Fruit fly (Drosophila melanogaster) whole organism, embryonic: ENCODE results near the gene CG16953.

Experiments used
- Atf-2 ChIP-seq: fragments of 200-800 bp; sonication (Bioruptor generic); optimal IDR thresholded peaks from 2 replicates; lab custom pipeline; 2016; ENCODE audit warnings: missing biosample characterization, missing genetic modification characterization
- Bteb2 ChIP-seq: fragments of 200-800 bp; sonication (Bioruptor generic); optimal IDR thresholded peaks from 2 replicates; lab custom pipeline; 2016; ENCODE audit warnings: missing biosample characterization, missing genetic modification characterization
- CG11695 ChIP-seq: fragments of 200-800 bp; sonication (Bioruptor generic); IDR thresholded peaks from 3 replicates; pipeline ENCODE4 v1.3.6; 2022; ENCODE audit warnings: missing biosample characterization, missing genetic modification characterization
- CG12769 ChIP-seq: fragments of 200-800 bp; sonication (Bioruptor generic); optimal IDR thresholded peaks from 2 replicates; lab custom pipeline; 2019; ENCODE audit warnings: missing biosample characterization, mild to moderate bottlenecking, missing genetic modification characterization, moderate library complexity
- CG14667 ChIP-seq: fragments of 200-800 bp; sonication (Bioruptor generic); IDR thresholded peaks from 2 replicates; pipeline ENCODE4 v1.3.6; 2022; ENCODE audit warnings: missing biosample characterization, missing genetic modification characterization
- CG1529 ChIP-seq: fragments of 200-800 bp; sonication (Bioruptor generic); optimal IDR thresholded peaks from 3 replicates; lab custom pipeline; 2018; ENCODE audit warnings: missing biosample characterization, missing genetic modification characterization
- CG16813 ChIP-seq: fragments of 200-800 bp; sonication (Bioruptor generic); IDR thresholded peaks from 3 replicates; pipeline ENCODE4 v1.3.6; 2022; ENCODE audit warnings: missing biosample characterization, missing genetic modification characterization; ENCODE audit not compliant: partially characterized antibody
- CG17361 ChIP-seq: fragments of 200-800 bp; sonication (Bioruptor generic); IDR thresholded peaks from 3 replicates; pipeline ENCODE4 v1.3.6; 2022; ENCODE audit warnings: missing biosample characterization, missing genetic modification characterization
- CG17612 ChIP-seq: fragments of 200-800 bp; sonication (Bioruptor generic); IDR thresholded peaks from 2 replicates; pipeline ENCODE4 v1.3.6; 2022; ENCODE audit warnings: missing biosample characterization, missing genetic modification characterization
- CG18476 ChIP-seq: fragments of 200-800 bp; sonication (Bioruptor generic); optimal IDR thresholded peaks from 2 replicates; lab custom pipeline; 2016; ENCODE audit warnings: missing biosample characterization, mild to moderate bottlenecking, missing genetic modification characterization
- CG2199 ChIP-seq: fragments of 200-800 bp; sonication (Bioruptor generic); IDR thresholded peaks from 3 replicates; pipeline ENCODE4 v1.3.6; 2022; ENCODE audit warnings: missing biosample characterization, missing genetic modification characterization
- CG3995 ChIP-seq: fragments of 200-800 bp; sonication (Bioruptor generic); optimal IDR thresholded peaks from 3 replicates; lab custom pipeline; 2016; ENCODE audit warnings: missing biosample characterization, missing genetic modification characterization
- CG4820 ChIP-seq: fragments of 200-800 bp; sonication (Bioruptor generic); optimal IDR thresholded peaks from 3 replicates; lab custom pipeline; 2016; ENCODE audit warnings: missing biosample characterization, missing genetic modification characterization
- CG5180 ChIP-seq: fragments of 200-800 bp; sonication (Bioruptor generic); optimal IDR thresholded peaks from 3 replicates; lab custom pipeline; 2017; ENCODE audit warnings: missing biosample characterization, missing genetic modification characterization, mild to moderate bottlenecking, moderate library complexity, missing genetic modification reagents
- CG6654 ChIP-seq: fragments of 200-800 bp; sonication (Bioruptor generic); optimal IDR thresholded peaks from 2 replicates; lab custom pipeline; 2017; ENCODE audit warnings: missing biosample characterization, mild to moderate bottlenecking, missing genetic modification characterization
- CG6813 ChIP-seq: fragments of 200-800 bp; sonication (Bioruptor generic); optimal IDR thresholded peaks from 2 replicates; lab custom pipeline; 2017; ENCODE audit warnings: missing biosample characterization, missing genetic modification characterization, mild to moderate bottlenecking, moderate library complexity, missing genetic modification reagents
- CG7357 ChIP-seq: fragments of 200-800 bp; sonication (Bioruptor generic); IDR thresholded peaks from 3 replicates; pipeline ENCODE4 v1.3.6; 2022; ENCODE audit warnings: missing biosample characterization, missing genetic modification characterization
- CG8281 ChIP-seq: fragments of 200-800 bp; sonication (Bioruptor generic); optimal IDR thresholded peaks from 2 replicates; lab custom pipeline; 2018; ENCODE audit warnings: missing biosample characterization, mild to moderate bottlenecking, missing genetic modification characterization, moderate library complexity
- CG9727 ChIP-seq: fragments of 200-800 bp; sonication (Bioruptor generic); optimal IDR thresholded peaks from 3 replicates; lab custom pipeline; 2017; ENCODE audit warnings: missing biosample characterization, mild to moderate bottlenecking, missing genetic modification characterization
- Dad ChIP-seq: fragments of 200-800 bp; sonication (Bioruptor generic); optimal IDR thresholded peaks from 3 replicates; lab custom pipeline; 2016; ENCODE audit warnings: missing biosample characterization, missing genetic modification characterization
- Dll ChIP-seq: fragments of 200-800 bp; sonication (Bioruptor generic); IDR thresholded peaks from 4 replicates; pipeline ENCODE4 v1.3.6; 2022; ENCODE audit warnings: missing biosample characterization, missing genetic modification characterization; ENCODE audit not compliant: partially characterized antibody
- HHEX ChIP-seq: fragments of 200-800 bp; sonication (Bioruptor generic); optimal IDR thresholded peaks from 3 replicates; lab custom pipeline; 2017; ENCODE audit warnings: missing biosample characterization, mild to moderate bottlenecking, missing genetic modification characterization, missing genetic modification reagents
- MESR4 ChIP-seq: fragments of 200-800 bp; sonication (Bioruptor generic); optimal IDR thresholded peaks from 2 replicates; lab custom pipeline; 2018; ENCODE audit warnings: missing biosample characterization, mild to moderate bottlenecking, missing genetic modification characterization, moderate library complexity
- Med ChIP-seq: fragments of 200-800 bp; sonication (Bioruptor generic); peaks from one replicate; lab custom pipeline; 2016; ENCODE audit warnings: missing biosample characterization, missing genetic modification characterization, mild to moderate bottlenecking, inconsistent platforms, moderate library complexity
- Mrtf ChIP-seq: fragments of 200-800 bp; sonication (Bioruptor generic); IDR thresholded peaks from 3 replicates; pipeline ENCODE4 v1.3.6; 2022; ENCODE audit warnings: missing biosample characterization, missing genetic modification characterization
- Nf-YC ChIP-seq: fragments of 200-800 bp; optimal IDR thresholded peaks from 3 replicates; lab custom pipeline; 2019; ENCODE audit warnings: missing biosample characterization, mild to moderate bottlenecking, missing genetic modification characterization, moderate library complexity
- Rfx ChIP-seq: fragments of 200-800 bp; sonication (Bioruptor generic); IDR thresholded peaks from 2 replicates; pipeline ENCODE4 v1.3.6; 2022; ENCODE audit warnings: missing biosample characterization, missing genetic modification characterization
- Sox100B ChIP-seq: fragments of 200-800 bp; sonication (Bioruptor generic); optimal IDR thresholded peaks from 3 replicates; lab custom pipeline; 2018; ENCODE audit warnings: missing biosample characterization, mild to moderate bottlenecking, missing genetic modification characterization
- Tbp ChIP-seq: fragments of >200 bp; optimal IDR thresholded peaks from 2 replicates; lab custom pipeline; 2018; ENCODE audit warnings: missing biosample characterization, missing genetic modification characterization
- bigmax ChIP-seq: fragments of 200-800 bp; sonication (Bioruptor generic); optimal IDR thresholded peaks from 2 replicates; lab custom pipeline; 2018; ENCODE audit warnings: missing biosample characterization, mild to moderate bottlenecking, missing genetic modification characterization
- bsh ChIP-seq, 2 experiments: fragments of 200-800 bp; sonication (Bioruptor generic); optimal IDR thresholded peaks; 2 replicates each; lab custom pipeline; 2017 to 2018; ENCODE audit warnings: mild to moderate bottlenecking in 2 of 2, missing biosample characterization in 2 of 2, missing genetic modification characterization in 2 of 2, moderate library complexity in 1 of 2
- chinmo ChIP-seq: fragments of 200-800 bp; sonication (Bioruptor generic); IDR thresholded peaks from 4 replicates; pipeline ENCODE4 v1.3.6; 2022; ENCODE audit warnings: missing biosample characterization, missing genetic modification characterization; ENCODE audit not compliant: partially characterized antibody
- cwo ChIP-seq: fragments of 200-800 bp; sonication (Bioruptor generic); optimal IDR thresholded peaks from 3 replicates; lab custom pipeline; 2017; ENCODE audit warnings: missing biosample characterization, missing genetic modification characterization, mild to moderate bottlenecking, moderate library complexity, missing genetic modification reagents
- dmrt99B ChIP-seq: fragments of 200-800 bp; sonication (Bioruptor generic); optimal IDR thresholded peaks from 2 replicates; lab custom pipeline; 2018; ENCODE audit warnings: missing biosample characterization, mild to moderate bottlenecking, missing genetic modification characterization, moderate library complexity
- ems ChIP-seq: fragments of 200-800 bp; sonication (Bioruptor generic); optimal IDR thresholded peaks from 3 replicates; lab custom pipeline; 2016; ENCODE audit warnings: missing biosample characterization, missing genetic modification characterization
- fd3F ChIP-seq: fragments of 200-800 bp; sonication (Bioruptor generic); optimal IDR thresholded peaks from 2 replicates; lab custom pipeline; 2018; ENCODE audit warnings: missing biosample characterization, mild to moderate bottlenecking, missing genetic modification characterization, moderate library complexity
- gcm ChIP-seq: fragments of 200-800 bp; sonication (Bioruptor generic); optimal IDR thresholded peaks from 2 replicates; lab custom pipeline; 2019; ENCODE audit warnings: missing biosample characterization, mild to moderate bottlenecking, missing genetic modification characterization, moderate library complexity
- hth ChIP-seq: fragments of >200 bp; optimal IDR thresholded peaks from 2 replicates; lab custom pipeline; 2017; ENCODE audit warnings: inconsistent platforms
- ind ChIP-seq: fragments of 200-800 bp; sonication (Bioruptor generic); optimal IDR thresholded peaks from 3 replicates; lab custom pipeline; 2016; ENCODE audit warnings: missing biosample characterization, missing genetic modification characterization
- jumu ChIP-seq: fragments of 200-800 bp; sonication (Bioruptor generic); optimal IDR thresholded peaks from 3 replicates; lab custom pipeline; 2016; ENCODE audit warnings: missing biosample characterization, missing genetic modification characterization
- kay ChIP-seq: fragments of 200-800 bp; sonication (Bioruptor generic); optimal IDR thresholded peaks from 2 replicates; lab custom pipeline; 2016; ENCODE audit warnings: missing biosample characterization, missing genetic modification characterization
- onecut ChIP-seq: fragments of 200-800 bp; sonication (Bioruptor generic); IDR thresholded peaks from 2 replicates; pipeline ENCODE4 v1.3.6; 2022; ENCODE audit warnings: missing biosample characterization, missing genetic modification characterization
- p53 ChIP-seq: fragments of 200-800 bp; sonication (Bioruptor generic); optimal IDR thresholded peaks from 2 replicates; lab custom pipeline; 2016; ENCODE audit warnings: missing biosample characterization, missing genetic modification characterization
- pita ChIP-seq: fragments of 200-800 bp; sonication (Bioruptor generic); optimal IDR thresholded peaks from 2 replicates; lab custom pipeline; 2017; ENCODE audit warnings: missing biosample characterization, mild to moderate bottlenecking, missing genetic modification characterization
- scrt ChIP-seq: fragments of 200-800 bp; sonication (Bioruptor generic); optimal IDR thresholded peaks from 2 replicates; lab custom pipeline; 2018; ENCODE audit warnings: missing biosample characterization, mild to moderate bottlenecking, missing genetic modification characterization, moderate library complexity
- sna ChIP-seq: fragments of 200-800 bp; sonication (Bioruptor generic); IDR thresholded peaks from 2 replicates; pipeline ENCODE4 v1.3.6; 2022; ENCODE audit warnings: missing biosample characterization, missing genetic modification characterization; ENCODE audit not compliant: partially characterized antibody
- stwl ChIP-seq: fragments of 200-800 bp; sonication (Bioruptor generic); optimal IDR thresholded peaks from 3 replicates; lab custom pipeline; 2018; ENCODE audit warnings: missing biosample characterization, mild to moderate bottlenecking, missing genetic modification characterization, moderate library complexity
- tll ChIP-seq, 2 experiments: fragments of 200-800 bp in 1 of 2; fragments of >200 bp in 1 of 2; sonication (Bioruptor generic) in 1 of 2; optimal IDR thresholded peaks; 2 replicates each; lab custom pipeline; 2017 to 2019; ENCODE audit warnings: missing biosample characterization in 2 of 2, missing genetic modification characterization in 2 of 2, mild to moderate bottlenecking in 1 of 2, moderate library complexity in 1 of 2
- tx ChIP-seq: fragments of 200-800 bp; sonication (Bioruptor generic); optimal IDR thresholded peaks from 2 replicates; lab custom pipeline; 2016; ENCODE audit warnings: missing biosample characterization, missing genetic modification characterization
- zen ChIP-seq: fragments of 200-800 bp; sonication (Bioruptor generic); optimal IDR thresholded peaks from 3 replicates; lab custom pipeline; 2018; ENCODE audit warnings: missing biosample characterization, mild to moderate bottlenecking, missing genetic modification characterization, moderate library complexity

CG16953 gene

DNA sequence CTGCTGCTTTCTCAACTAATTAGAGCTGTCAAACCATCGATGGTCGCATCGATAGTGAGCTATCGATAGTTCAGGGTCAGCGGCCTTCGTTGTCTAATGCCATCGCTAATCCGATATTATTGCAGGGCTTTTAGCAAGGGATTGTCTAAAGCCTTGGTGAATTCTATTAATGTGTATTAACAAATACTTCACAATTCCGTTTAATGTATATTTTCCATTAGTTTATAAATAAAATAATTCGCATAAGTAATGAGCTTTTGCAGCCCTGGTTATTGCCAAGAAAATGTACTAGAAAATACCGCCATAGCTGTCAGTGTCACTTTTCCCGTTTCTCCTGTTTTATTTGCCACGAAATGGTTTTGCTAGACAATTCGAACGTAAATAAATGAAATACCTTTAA, 5.8 kb downstream of the CG16953 start, which contains the start of the genes EloB and Srp14 (continued):
- TF ChIP-seq CG1529, result peak; percentile 53
- TF ChIP-seq scrt (GFP tag; lab: Kevin White, UChicago), result peak; percentile 71
- peak; percentile 59 for TF ChIP-seq onecut (GFP tag; lab: Robert Waterston, UW)
- TF ChIP-seq pita (GFP tag; lab: Kevin White, UChicago), result no peak
- peak; percentile 85 for TF ChIP-seq CG9727 (GFP tag; lab: Kevin White, UChicago)
- peak; percentile 47 for TF ChIP-seq Atf-2 (GFP tag; lab: Kevin White, UChicago)
- TF ChIP-seq Med (GFP tag; lab: Kevin White, UChicago), result peak; percentile 98
- TF ChIP-seq tx (GFP tag; lab: Kevin White, UChicago), result peak; percentile 76
- peak; percentile 71; the same call in 1 of the 3 replicates for TF ChIP-seq CG7357 (GFP tag; lab: Robert Waterston, UW)
- peak; percentile 99 for TF ChIP-seq Dll (GFP tag; lab: Robert Waterston, UW)
- peak; percentile 62 for TF ChIP-seq CG18476 (GFP tag; lab: Kevin White, UChicago)
- TF ChIP-seq CG11695, result peak; percentile 74
- TF ChIP-seq Rfx (GFP tag; lab: Robert Waterston, UW), result peak; percentile 92
- TF ChIP-seq Bteb2 (GFP tag; lab: Kevin White, UChicago), result peak; percentile 82
- TF ChIP-seq p53, result peak; percentile 56
- peak; percentile 66 for TF ChIP-seq jumu
- TF ChIP-seq chinmo (GFP tag; lab: Robert Waterston, UW), result peak; percentile 92
- TF ChIP-seq Nf-YC (tag; lab: Kevin White, UChicago), result peak; percentile 80
- peak in 1 of 2 experiments; percentile 28 for TF ChIP-seq tll (GFP tag; optimal IDR thresholded peaks at IDR 0.05; lab: Kevin White, UChicago)
- peak; percentile 83 for TF ChIP-seq stwl
- TF ChIP-seq dmrt99B, result no peak
- TF ChIP-seq kay, result peak; percentile 63
- no peak for TF ChIP-seq Sox100B (GFP tag; lab: Kevin White, UChicago)
- TF ChIP-seq Tbp (GFP tag; lab: Kevin White, UChicago), result no peak
- peak in 1 of 2 experiments; percentile 82 for TF ChIP-seq bsh (GFP tag; optimal IDR thresholded peaks at IDR 0.05; lab: Kevin White, UChicago)
- peak; percentile 32 for TF ChIP-seq CG3995 (GFP tag; lab: Kevin White, UChicago)
- peak; percentile 97 for TF ChIP-seq CG16813
- TF ChIP-seq bigmax (GFP tag; lab: Kevin White, UChicago), result peak; percentile 2
- TF ChIP-seq Dad (GFP tag; lab: Kevin White, UChicago), result peak; percentile 81
- TF ChIP-seq gcm (GFP tag; lab: Kevin White, UChicago), result peak; percentile 82
- peak; percentile 40; the same call in 1 of the 2 replicates for TF ChIP-seq CG17612 (GFP tag; lab: Robert Waterston, UW)
- TF ChIP-seq CG12769, result peak; percentile 87
- TF ChIP-seq CG6813 (GFP tag; lab: Kevin White, UChicago), result peak; percentile 33
- TF ChIP-seq HHEX, result peak; percentile 42
- peak; percentile 98 for TF ChIP-seq sna (GFP tag; lab: Robert Waterston, UW)
- TF ChIP-seq Mrtf (GFP tag; lab: Robert Waterston, UW), result peak; percentile 64; the same call in 2 of the 3 replicates
- peak; percentile 52 for TF ChIP-seq cwo (GFP tag; lab: Kevin White, UChicago)
- TF ChIP-seq hth (lab: Kevin White, UChicago), result no peak
- TF ChIP-seq ind (GFP tag; lab: Kevin White, UChicago), result peak; percentile 81
- peak; percentile 83 for TF ChIP-seq CG17361 (GFP tag; lab: Robert Waterston, UW)
- TF ChIP-seq fd3F (GFP tag; lab: Kevin White, UChicago), result peak; percentile 65
- peak; percentile 85 for TF ChIP-seq zen (tag; lab: Kevin White, UChicago)
- TF ChIP-seq ems, result peak; percentile 82
- peak; percentile 56 for TF ChIP-seq CG14667 (GFP tag; lab: Robert Waterston, UW)
- peak; percentile 69 for TF ChIP-seq CG4820 (GFP tag; lab: Kevin White, UChicago)
- TF ChIP-seq CG6654 (GFP tag; lab: Kevin White, UChicago), result no peak
- no peak for TF ChIP-seq CG5180 (GFP tag; lab: Kevin White, UChicago)
- TF ChIP-seq CG2199 (GFP tag; lab: Robert Waterston, UW), result no peak; the same call in 2 of the 3 replicates
- TF ChIP-seq MESR4 (GFP tag; lab: Kevin White, UChicago), result peak; percentile 90
- TF ChIP-seq CG8281 (tag; lab: Kevin White, UChicago), result no peak
